ENCODE assay signal across 1 fruit fly cellular context in the genomic region with DNA sequence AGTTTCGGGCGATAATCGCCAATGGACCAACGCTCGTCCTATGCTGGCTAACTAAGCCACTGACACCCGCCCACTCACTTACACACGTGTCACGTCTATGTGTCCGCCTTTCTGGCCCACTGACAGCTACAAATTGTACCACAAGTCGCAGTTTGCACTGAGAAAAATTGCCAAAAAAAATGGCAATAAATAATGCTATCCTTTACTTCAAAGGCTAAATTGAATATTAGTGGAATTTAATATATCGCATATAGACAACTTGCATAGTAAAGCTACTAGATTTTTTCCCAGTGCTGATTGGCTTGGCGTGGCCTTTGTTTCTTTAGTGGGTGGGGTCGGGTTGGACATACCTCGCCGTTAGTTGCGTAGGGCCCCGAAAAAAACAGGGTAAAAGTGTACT.
TF ChIP-seq lines count a peak whose summit lies in the region.

No protein-coding gene starts in this region.

TF ChIP-seq in whole organism, embryonic, 481 proteins besides CTCF, POLR2A, EP300 and RAD21 (continued from another document and continues in another):
- TF ChIP-seq sima (GFP tag; optimal IDR thresholded peaks at IDR 0.05; lab: Kevin White, UChicago) (no peak), ham (GFP tag; IDR thresholded peaks at IDR 0.05; lab: Robert Waterston, UW) (no peak), unpg (GFP tag; optimal IDR thresholded peaks at IDR 0.05; lab: Kevin White, UChicago) (peak; percentile 67), CG13287 (GFP tag; IDR thresholded peaks at IDR 0.05; lab: Robert Waterston, UW; ENCODE audit: partially characterized antibody) (no peak), Tbp (GFP tag; optimal IDR thresholded peaks at IDR 0.05; lab: Kevin White, UChicago) (no peak), CG30020 (tag; optimal IDR thresholded peaks at IDR 0.05; lab: Kevin White, UChicago) (no peak), pan (optimal IDR thresholded peaks at IDR 0.05; lab: Kevin White, UChicago) (no peak), pan (GFP tag; optimal IDR thresholded peaks at IDR 0.05 in 1 of 2, IDR thresholded peaks at IDR 0.05 in 1 of 2) (peak in 1 of 2 experiments; percentile 59), CG18599 (GFP tag; optimal IDR thresholded peaks at IDR 0.05; lab: Kevin White, UChicago) (peak; percentile 75), lilli (GFP tag; optimal IDR thresholded peaks at IDR 0.05; lab: Kevin White, UChicago) (peak; percentile 32), ken (GFP tag; IDR thresholded peaks at IDR 0.05; lab: Robert Waterston, UW) (peak; percentile 61; the same call in 1 of the 3 replicates), CG12071 (GFP tag; optimal IDR thresholded peaks at IDR 0.05; lab: Kevin White, UChicago) (peak; percentile 34), NK7.1 (GFP tag; optimal IDR thresholded peaks at IDR 0.05; lab: Kevin White, UChicago) (peak; percentile 52), caup (GFP tag; optimal IDR thresholded peaks at IDR 0.05; lab: Kevin White, UChicago; ENCODE audit: severe bottlenecking) (peak; percentile 36), TFAM (GFP tag; optimal IDR thresholded peaks at IDR 0.05; lab: Kevin White, UChicago) (no peak), CkIIα-i1 (GFP tag; IDR thresholded peaks at IDR 0.05; lab: Robert Waterston, UW) (no peak), CG9215 (GFP tag; IDR thresholded peaks at IDR 0.05; lab: Robert Waterston, UW) (peak; percentile 45), sens (GFP tag; lab: Kevin White, UChicago) (peak; percentile 93), ewg (GFP tag; optimal IDR thresholded peaks at IDR 0.05; lab: Kevin White, UChicago) (peak; percentile 55), CG2678 (tag; optimal IDR thresholded peaks at IDR 0.05; lab: Kevin White, UChicago) (no peak), row (GFP tag; IDR thresholded peaks at IDR 0.05; lab: Robert Waterston, UW) (peak; percentile 70), pzg (GFP tag; optimal IDR thresholded peaks at IDR 0.05; lab: Kevin White, UChicago) (no peak), CG4360 (GFP tag; IDR thresholded peaks at IDR 0.05; lab: Robert Waterston, UW) (no peak), Rfx (GFP tag; IDR thresholded peaks at IDR 0.05; lab: Robert Waterston, UW) (peak; percentile 29; the same call in 1 of the 2 replicates), Nf-YA (GFP tag; IDR thresholded peaks at IDR 0.05; lab: Robert Waterston, UW) (no peak), Hr3 (GFP tag; optimal IDR thresholded peaks at IDR 0.05; lab: Kevin White, UChicago) (peak; percentile 28), stwl (tag; optimal IDR thresholded peaks at IDR 0.05; lab: Kevin White, UChicago) (no peak), CG34224 (GFP tag; IDR thresholded peaks at IDR 0.05; lab: Robert Waterston, UW; ENCODE audit: partially characterized antibody) (no peak), CG8388 (GFP tag; optimal IDR thresholded peaks at IDR 0.05; lab: Kevin White, UChicago) (peak; percentile 65), CG3995 (GFP tag; optimal IDR thresholded peaks at IDR 0.05; lab: Kevin White, UChicago) (no peak), Sin3A (optimal IDR thresholded peaks at IDR 0.05; lab: Kevin White, UChicago) (no peak), CG11504 (tag; optimal IDR thresholded peaks at IDR 0.05; lab: Kevin White, UChicago) (peak; percentile 73), Dp (GFP tag; optimal IDR thresholded peaks at IDR 0.05; lab: Kevin White, UChicago) (no peak), hth (optimal IDR thresholded peaks at IDR 0.05; lab: Kevin White, UChicago) (no peak), repo (GFP tag; optimal IDR thresholded peaks at IDR 0.05; lab: Kevin White, UChicago) (peak; percentile 31), tin (GFP tag; optimal IDR thresholded peaks at IDR 0.05; lab: Kevin White, UChicago) (peak; percentile 64), emc (GFP tag; optimal IDR thresholded peaks at IDR 0.05; lab: Kevin White, UChicago) (no peak), H15 (GFP tag; IDR thresholded peaks at IDR 0.05; lab: Robert Waterston, UW) (peak; percentile 92), CG6813 (GFP tag; optimal IDR thresholded peaks at IDR 0.05; lab: Kevin White, UChicago) (peak; percentile 61), fd96Cb (tag; optimal IDR thresholded peaks at IDR 0.05; lab: Kevin White, UChicago) (peak; percentile 66), pho (GFP tag; optimal IDR thresholded peaks at IDR 0.05; lab: Kevin White, UChicago) (no peak), CG30403 (GFP tag; optimal IDR thresholded peaks at IDR 0.05; lab: Kevin White, UChicago) (peak; percentile 62), ci (GFP tag; IDR thresholded peaks at IDR 0.05; lab: Robert Waterston, UW) (peak; percentile 73; the same call in 2 of the 3 replicates), so (GFP tag; IDR thresholded peaks at IDR 0.05; lab: Robert Waterston, UW) (peak; percentile 69), CG7786 (GFP tag; optimal IDR thresholded peaks at IDR 0.05; lab: Kevin White, UChicago) (peak; percentile 36), ranshi (GFP tag; IDR thresholded peaks at IDR 0.05; lab: Robert Waterston, UW) (0 out of 2 replicates have a peak, but pooled peaks have one; percentile 61), peb (GFP tag; IDR thresholded peaks at IDR 0.05; lab: Robert Waterston, UW) (0 out of 2 replicates have a peak, but pooled peaks have one; percentile 27), Asciz (GFP tag; optimal IDR thresholded peaks at IDR 0.05; lab: Kevin White, UChicago) (peak; percentile 46), jumu (GFP tag; optimal IDR thresholded peaks at IDR 0.05; lab: Kevin White, UChicago) (peak; percentile 61), CG31365 (tag; optimal IDR thresholded peaks at IDR 0.05; lab: Kevin White, UChicago) (no peak), CG34376 (GFP tag; optimal IDR thresholded peaks at IDR 0.05; lab: Kevin White, UChicago) (no peak), Doc3 (GFP tag; IDR thresholded peaks at IDR 0.05; lab: Robert Waterston, UW; ENCODE audit: partially characterized antibody) (no peak), sr (GFP tag; IDR thresholded peaks at IDR 0.05; lab: Robert Waterston, UW) (0 out of 3 replicates have a peak, but pooled peaks have one; percentile 25), ara (GFP tag; IDR thresholded peaks at IDR 0.05; lab: Robert Waterston, UW) (peak; percentile 73; the same call in 1 of the 2 replicates), Xbp1 (GFP tag; optimal IDR thresholded peaks at IDR 0.05; lab: Kevin White, UChicago) (peak; percentile 67), eve (GFP tag; optimal IDR thresholded peaks at IDR 0.05; lab: Kevin White, UChicago) (peak in 1 of 2 experiments; percentile 60), Usf (GFP tag; optimal IDR thresholded peaks at IDR 0.05; lab: Kevin White, UChicago) (no peak), CG17802 (tag; optimal IDR thresholded peaks at IDR 0.05; lab: Kevin White, UChicago) (peak; percentile 8), gce (GFP tag; IDR thresholded peaks at IDR 0.05; lab: Robert Waterston, UW) (0 out of 3 replicates have a peak, but pooled peaks have one; percentile 55), stc (GFP tag; IDR thresholded peaks at IDR 0.05; lab: Robert Waterston, UW) (0 out of 2 replicates have a peak, but pooled peaks have one; percentile 21), CG14710 (tag; optimal IDR thresholded peaks at IDR 0.05; lab: Kevin White, UChicago) (peak; percentile 35), Xrp1 (GFP tag; IDR thresholded peaks at IDR 0.05; lab: Robert Waterston, UW) (peak; percentile 76), tap (tag; optimal IDR thresholded peaks at IDR 0.05; lab: Kevin White, UChicago) (no peak), dmrt99B (tag; optimal IDR thresholded peaks at IDR 0.05; lab: Kevin White, UChicago) (peak; percentile 75), CG2199 (GFP tag; IDR thresholded peaks at IDR 0.05; lab: Robert Waterston, UW) (no peak), CG4820 (GFP tag; optimal IDR thresholded peaks at IDR 0.05; lab: Kevin White, UChicago) (peak; percentile 70), wek (GFP tag; optimal IDR thresholded peaks at IDR 0.05; lab: Kevin White, UChicago) (no peak), CG17829 (tag; optimal IDR thresholded peaks at IDR 0.05; lab: Kevin White, UChicago) (peak; percentile 49), CG8089 (GFP tag; optimal IDR thresholded peaks at IDR 0.05; lab: Kevin White, UChicago) (peak; percentile 21), Blimp-1 (GFP tag; optimal IDR thresholded peaks at IDR 0.05; lab: Kevin White, UChicago) (peak; percentile 73), CG14441 (GFP tag; IDR thresholded peaks at IDR 0.05; lab: Robert Waterston, UW) (peak; percentile 45; the same call in 1 of the 2 replicates), CoRest (tag; optimal IDR thresholded peaks at IDR 0.05; lab: Kevin White, UChicago) (peak; percentile 46), H2.0 (GFP tag; IDR thresholded peaks at IDR 0.05; lab: Robert Waterston, UW) (peak; percentile 39; the same call in 1 of the 2 replicates), abd-A (tag; optimal IDR thresholded peaks at IDR 0.05; lab: Kevin White, UChicago) (no peak), CG33557 (GFP tag; optimal IDR thresholded peaks at IDR 0.05; lab: Kevin White, UChicago) (no peak), nmo (GFP tag; optimal IDR thresholded peaks at IDR 0.05; lab: Kevin White, UChicago) (peak; percentile 60), oc (tag; optimal IDR thresholded peaks at IDR 0.05; lab: Kevin White, UChicago) (peak; percentile 16), sqz (GFP tag; optimal IDR thresholded peaks at IDR 0.05; lab: Kevin White, UChicago) (peak; percentile 32), CG8281 (tag; optimal IDR thresholded peaks at IDR 0.05; lab: Kevin White, UChicago) (no peak), CG12299 (tag; optimal IDR thresholded peaks at IDR 0.05; lab: Kevin White, UChicago) (no peak), ERR (GFP tag; optimal IDR thresholded peaks at IDR 0.05; lab: Kevin White, UChicago) (peak; percentile 52), sim (GFP tag; IDR thresholded peaks at IDR 0.05; lab: Robert Waterston, UW) (peak; percentile 21; the same call in 1 of the 2 replicates), CG7556 (GFP tag; optimal IDR thresholded peaks at IDR 0.05; lab: Kevin White, UChicago) (peak; percentile 62), CG11398 (GFP tag; optimal IDR thresholded peaks at IDR 0.05; lab: Kevin White, UChicago) (no peak), CG10654 (GFP tag; optimal IDR thresholded peaks at IDR 0.05; lab: Kevin White, UChicago) (peak; percentile 17), jigr1 (GFP tag; IDR thresholded peaks at IDR 0.05; lab: Robert Waterston, UW) (0 out of 3 replicates have a peak, but pooled peaks have one; percentile 33), CG6175 (GFP tag; IDR thresholded peaks at IDR 0.05; lab: Robert Waterston, UW) (no peak), yki (optimal IDR thresholded peaks at IDR 0.05; lab: Kevin White, UChicago) (no peak), ase (GFP tag; IDR thresholded peaks at IDR 0.05; lab: Robert Waterston, UW) (peak; percentile 70; the same call in 2 of the 3 replicates), Doc2 (GFP tag; IDR thresholded peaks at IDR 0.05; lab: Robert Waterston, UW) (no peak), HLH54F (GFP tag; optimal IDR thresholded peaks at IDR 0.05; lab: Kevin White, UChicago) (peak; percentile 8), Stat92E (GFP tag; optimal IDR thresholded peaks at IDR 0.05; lab: Kevin White, UChicago) (no peak), Hsf (GFP tag; optimal IDR thresholded peaks at IDR 0.05; lab: Kevin White, UChicago) (peak; percentile 52), Atf6 (GFP tag; IDR thresholded peaks at IDR 0.05; lab: Robert Waterston, UW) (peak; percentile 55; the same call in 1 of the 2 replicates), CG15269 (tag; optimal IDR thresholded peaks at IDR 0.05; lab: Kevin White, UChicago) (no peak), Lim3 (GFP tag; IDR thresholded peaks at IDR 0.05; lab: Robert Waterston, UW) (no peak), amos (GFP tag; IDR thresholded peaks at IDR 0.05; lab: Robert Waterston, UW; ENCODE audit: partially characterized antibody) (no peak), CG3838 (GFP tag; optimal IDR thresholded peaks at IDR 0.05; lab: Kevin White, UChicago) (no peak), Sry-δ (GFP tag; optimal IDR thresholded peaks at IDR 0.05; lab: Kevin White, UChicago) (peak; percentile 36), NC2β (GFP tag; optimal IDR thresholded peaks at IDR 0.05; lab: Kevin White, UChicago) (peak; percentile 34), dimm (GFP tag; IDR thresholded peaks at IDR 0.05; lab: Robert Waterston, UW) (peak; percentile 63), Spps (tag; optimal IDR thresholded peaks at IDR 0.05; lab: Kevin White, UChicago) (peak; percentile 20), Sox102F (GFP tag; optimal IDR thresholded peaks at IDR 0.05; lab: Kevin White, UChicago) (peak; percentile 75), CG10979 (tag; optimal IDR thresholded peaks at IDR 0.05; lab: Kevin White, UChicago) (peak; percentile 74), lab (GFP tag; optimal IDR thresholded peaks at IDR 0.05; lab: Kevin White, UChicago) (peak; percentile 67), Opbp (GFP tag; IDR thresholded peaks at IDR 0.05; lab: Robert Waterston, UW; ENCODE audit: partially characterized antibody) (no peak), CG17328 (GFP tag; IDR thresholded peaks at IDR 0.05; lab: Robert Waterston, UW) (peak; percentile 66), CG13624 (GFP tag; optimal IDR thresholded peaks at IDR 0.05; lab: Kevin White, UChicago) (peak; percentile 52), btn (GFP tag; optimal IDR thresholded peaks at IDR 0.05; lab: Kevin White, UChicago) (peak; percentile 38), Bdp1 (GFP tag; optimal IDR thresholded peaks at IDR 0.05; lab: Kevin White, UChicago) (no peak), otp (GFP tag; IDR thresholded peaks at IDR 0.05; lab: Robert Waterston, UW) (no peak), E2f2 (GFP tag; IDR thresholded peaks at IDR 0.05; lab: Robert Waterston, UW) (peak; percentile 11; the same call in 1 of the 2 replicates), slbo (GFP tag; IDR thresholded peaks at IDR 0.05; lab: Robert Waterston, UW) (peak; percentile 63), dati (GFP tag; IDR thresholded peaks at IDR 0.05; lab: Robert Waterston, UW) (peak; percentile 47; the same call in 1 of the 2 replicates), CG15073 (GFP tag; optimal IDR thresholded peaks at IDR 0.05; lab: Kevin White, UChicago) (no peak), CG8944 (GFP tag; optimal IDR thresholded peaks at IDR 0.05; lab: Kevin White, UChicago) (peak; percentile 37), CG18764 (GFP tag; optimal IDR thresholded peaks at IDR 0.05; lab: Kevin White, UChicago) (no peak), CG11695 (GFP tag; IDR thresholded peaks at IDR 0.05; lab: Robert Waterston, UW) (peak; percentile 59; the same call in 1 of the 3 replicates), zfh1 (GFP tag; IDR thresholded peaks at IDR 0.05; lab: Robert Waterston, UW) (peak; percentile 79), Abd-B (GFP tag; optimal IDR thresholded peaks at IDR 0.05; lab: Kevin White, UChicago) (peak; percentile 39), nau (GFP tag; optimal IDR thresholded peaks at IDR 0.05; lab: Kevin White, UChicago) (no peak), vnd (GFP tag; IDR thresholded peaks at IDR 0.05; lab: Robert Waterston, UW; ENCODE audit: partially characterized antibody) (no peak), nerfin-2 (GFP tag; IDR thresholded peaks at IDR 0.05; lab: Robert Waterston, UW; ENCODE audit: partially characterized antibody) (no peak), Mes4 (GFP tag; optimal IDR thresholded peaks at IDR 0.05; lab: Kevin White, UChicago) (peak; percentile 44), Dip3 (GFP tag; optimal IDR thresholded peaks at IDR 0.05; lab: Kevin White, UChicago) (no peak)
